Fruit fly (Drosophila melanogaster): ENCODE measurements around the gene HIPP1.

HIPP1 gene

dm6 chr3L:20817927-20818326, 8.5 kb downstream of the HIPP1 start, which contains the start of gene Mst77F:
TSS of gene Mst77F (minus strand) at chr3L:20818027.
- TF ChIP-seq CG7045 (GFP tag; optimal IDR thresholded peaks at IDR 0.05) (no peak), pad (GFP tag; optimal IDR thresholded peaks at IDR 0.05) (no peak), CG33017 (tag; optimal IDR thresholded peaks at IDR 0.05) (no peak), cnc (optimal IDR thresholded peaks at IDR 0.05) (no peak), ovo (GFP tag; optimal IDR thresholded peaks at IDR 0.05) (no peak), CG11617 (GFP tag; optimal IDR thresholded peaks at IDR 0.05) (no peak), Crg-1 (GFP tag; optimal IDR thresholded peaks at IDR 0.05) (no peak), tj (GFP tag; optimal IDR thresholded peaks at IDR 0.05) (no peak), cic (GFP tag; optimal IDR thresholded peaks at IDR 0.05) (no peak), CG7101 (tag; optimal IDR thresholded peaks at IDR 0.05) (no peak), kay (GFP tag; ENCODE audit: borderline replicate concordance) (no peak), toe (GFP tag; optimal IDR thresholded peaks at IDR 0.05) (no peak), CG14711 (tag; optimal IDR thresholded peaks at IDR 0.05) (no peak), CG1620 (GFP tag; optimal IDR thresholded peaks at IDR 0.05) (no peak), CG5204 (GFP tag; optimal IDR thresholded peaks at IDR 0.05) (no peak)

- TF ChIP-seq Crg-1 (GFP tag; optimal IDR thresholded peaks at IDR 0.05) (no peak), kay (GFP tag; ENCODE audit: borderline replicate concordance) (peak; percentile 65)
These were observed 13.8 kb downstream of the HIPP1 start for dm6 chr3L:20823206-20823803.

- TF ChIP-seq bab1 (GFP tag; optimal IDR thresholded peaks at IDR 0.05) (peak; percentile 40), kay (GFP tag; ENCODE audit: borderline replicate concordance) (peak; percentile 86), CG5204 (GFP tag; optimal IDR thresholded peaks at IDR 0.05) (peak; percentile 9), cnc (optimal IDR thresholded peaks at IDR 0.05) (no peak), toe (GFP tag; optimal IDR thresholded peaks at IDR 0.05) (peak; percentile 30)
These were observed 17.8 kb downstream of the HIPP1 start for dm6 chr3L:20826950-20827910.

dm6 chr3L:20827962-20828361, 18.5 kb downstream of the HIPP1 start:
- TF ChIP-seq CG14711 (tag; optimal IDR thresholded peaks at IDR 0.05) (no peak), ovo (GFP tag; optimal IDR thresholded peaks at IDR 0.05) (peak; percentile 33)

dm6 chr3L:20830361-20830760, 20.9 kb downstream of the HIPP1 start:
- TF ChIP-seq cic (GFP tag; optimal IDR thresholded peaks at IDR 0.05): peak; percentile 29
- TF ChIP-seq tj (GFP tag; optimal IDR thresholded peaks at IDR 0.05): no peak
- peak; percentile 17 for TF ChIP-seq CG33017 (tag; optimal IDR thresholded peaks at IDR 0.05)

- TF ChIP-seq ovo (GFP tag; optimal IDR thresholded peaks at IDR 0.05) (no peak), CG33017 (tag; optimal IDR thresholded peaks at IDR 0.05) (no peak), CG11617 (GFP tag; optimal IDR thresholded peaks at IDR 0.05) (no peak), CG12768 (GFP tag; optimal IDR thresholded peaks at IDR 0.05) (no peak)
These were observed 24.7 kb downstream of the HIPP1 start for dm6 chr3L:20834150-20834549.

- no peak for TF ChIP-seq CG5204 (GFP tag; optimal IDR thresholded peaks at IDR 0.05)
- no peak for TF ChIP-seq CG1620 (GFP tag; optimal IDR thresholded peaks at IDR 0.05)
- TF ChIP-seq bab1 (GFP tag; optimal IDR thresholded peaks at IDR 0.05): no peak
- no peak for TF ChIP-seq pad (GFP tag; optimal IDR thresholded peaks at IDR 0.05)
- TF ChIP-seq CG12768 (GFP tag; optimal IDR thresholded peaks at IDR 0.05): no peak
- TF ChIP-seq kay (GFP tag; ENCODE audit: borderline replicate concordance): no peak
- no peak for TF ChIP-seq Crg-1 (GFP tag; optimal IDR thresholded peaks at IDR 0.05)
- TF ChIP-seq CG14711 (tag; optimal IDR thresholded peaks at IDR 0.05): no peak
- TF ChIP-seq cic (GFP tag; optimal IDR thresholded peaks at IDR 0.05): no peak
- no peak for TF ChIP-seq Mnt (GFP tag; optimal IDR thresholded peaks at IDR 0.05)
- TF ChIP-seq cnc (optimal IDR thresholded peaks at IDR 0.05): no peak
- TF ChIP-seq toe (GFP tag; optimal IDR thresholded peaks at IDR 0.05): no peak
- no peak for TF ChIP-seq CG11617 (GFP tag; optimal IDR thresholded peaks at IDR 0.05)
These were observed 26.4 kb downstream of the HIPP1 start, which contains the start of gene CG3288 for dm6 chr3L:20835882-20836281. TSS of gene CG3288 (plus strand) at chr3L:20836182.

Measured in whole organism, adult.